Fruit fly (Drosophila melanogaster) whole organism, prepupa: ENCODE measurements around the gene smg.
A peak's percentile ranks its signal among the peaks of the same experiment; 100 is the strongest.

Experiments
- Blimp-1 ChIP-seq: fragments of 200-800 bp; sonication (Bioruptor generic); optimal IDR thresholded peaks from 3 replicates; lab custom pipeline; 2017; ENCODE audit warnings: missing biosample characterization, missing genetic modification characterization, mild to moderate bottlenecking, moderate library complexity, missing genetic modification reagents
- CG11902 ChIP-seq: fragments of 200-800 bp; sonication (Bioruptor generic); optimal IDR thresholded peaks from 3 replicates; lab custom pipeline; 2016; ENCODE audit warnings: missing biosample characterization, missing genetic modification characterization
- CG15336 ChIP-seq: fragments of 200-800 bp; sonication (Bioruptor generic); IDR thresholded peaks from 2 replicates; pipeline ENCODE4 v1.3.6; 2022; ENCODE audit warnings: missing biosample characterization, missing genetic modification characterization
- CG3032 ChIP-seq: fragments of 200-800 bp; optimal IDR thresholded peaks from 2 replicates; lab custom pipeline; 2019; ENCODE audit warnings: missing biosample characterization, mild to moderate bottlenecking, missing genetic modification characterization, moderate library complexity
- CG31627 ChIP-seq: fragments of 200-800 bp; sonication (Bioruptor generic); optimal IDR thresholded peaks from 3 replicates; lab custom pipeline; 2016; ENCODE audit warnings: missing biosample characterization, missing genetic modification characterization
- CG32006 ChIP-seq: fragments of 200-800 bp; sonication (Bioruptor generic); optimal IDR thresholded peaks from 3 replicates; lab custom pipeline; 2017; ENCODE audit warnings: missing biosample characterization, mild to moderate bottlenecking, missing genetic modification characterization
- CG3919 ChIP-seq: fragments of 200-800 bp; sonication (Bioruptor generic); optimal IDR thresholded peaks from 3 replicates; lab custom pipeline; 2016; ENCODE audit warnings: missing biosample characterization, missing genetic modification characterization
- CG6792 ChIP-seq: fragments of 200-800 bp; sonication (Bioruptor generic); optimal IDR thresholded peaks from 3 replicates; lab custom pipeline; 2016; ENCODE audit warnings: missing biosample characterization, missing genetic modification characterization
- CG6808 ChIP-seq: fragments of 200-800 bp; sonication (Bioruptor generic); optimal IDR thresholded peaks from 3 replicates; lab custom pipeline; 2017; ENCODE audit warnings: missing biosample characterization, missing genetic modification characterization, mild to moderate bottlenecking, moderate library complexity, missing genetic modification reagents
- CG7368 ChIP-seq: fragments of 200-800 bp; sonication (Bioruptor generic); optimal IDR thresholded peaks from 3 replicates; lab custom pipeline; 2016; ENCODE audit warnings: missing biosample characterization, missing genetic modification characterization
- CG8119 ChIP-seq: fragments of 200-800 bp; sonication (Bioruptor generic); IDR thresholded peaks from 3 replicates; pipeline ENCODE4 v1.3.6; 2022; ENCODE audit warnings: missing biosample characterization, missing genetic modification characterization
- CG8632 ChIP-seq: fragments of 200-800 bp; sonication (Bioruptor generic); optimal IDR thresholded peaks from 3 replicates; lab custom pipeline; 2016; ENCODE audit warnings: missing biosample characterization, missing genetic modification characterization
- Eip75B ChIP-seq: fragments of 200-800 bp; sonication (Bioruptor generic); optimal IDR thresholded peaks from 3 replicates; lab custom pipeline; 2016; ENCODE audit warnings: missing biosample characterization, missing genetic modification characterization
- Eip78C ChIP-seq: fragments of 200-800 bp; sonication (Bioruptor generic); peaks from one replicate; lab custom pipeline; 2016; ENCODE audit warnings: missing biosample characterization, missing genetic modification characterization
- Eip93F ChIP-seq: fragments of 200-800 bp; sonication (Bioruptor generic); optimal IDR thresholded peaks from 2 replicates; lab custom pipeline; 2016; ENCODE audit warnings: missing biosample characterization, mild to moderate bottlenecking, missing genetic modification characterization
- Ets21C ChIP-seq: fragments of 200-800 bp; sonication (Bioruptor generic); optimal IDR thresholded peaks from 3 replicates; lab custom pipeline; 2016; ENCODE audit warnings: missing biosample characterization, missing genetic modification characterization
- Ets96B ChIP-seq: fragments of 200-800 bp; optimal IDR thresholded peaks from 2 replicates; lab custom pipeline; 2019; ENCODE audit warnings: missing biosample characterization, mild to moderate bottlenecking, missing genetic modification characterization, moderate library complexity
- Hr39 ChIP-seq: fragments of 200-800 bp; sonication (Bioruptor generic); optimal IDR thresholded peaks from 2 replicates; lab custom pipeline; 2016; ENCODE audit warnings: missing biosample characterization, missing genetic modification characterization
- Hr4 ChIP-seq: fragments of 200-800 bp; sonication (Bioruptor generic); optimal IDR thresholded peaks from 3 replicates; lab custom pipeline; 2016; ENCODE audit warnings: missing biosample characterization, missing genetic modification characterization
- Lpt ChIP-seq: fragments of 200-800 bp; sonication (Bioruptor generic); optimal IDR thresholded peaks from 3 replicates; lab custom pipeline; 2016; ENCODE audit warnings: missing biosample characterization, missing genetic modification characterization
- Met ChIP-seq: fragments of 200-800 bp; sonication (Bioruptor generic); optimal IDR thresholded peaks from 3 replicates; lab custom pipeline; 2016; ENCODE audit warnings: missing biosample characterization, missing genetic modification characterization
- OdsH ChIP-seq: fragments of 200-800 bp; sonication (Bioruptor generic); optimal IDR thresholded peaks from 3 replicates; lab custom pipeline; 2016; ENCODE audit warnings: missing biosample characterization, missing genetic modification characterization
- Smox ChIP-seq: fragments of 200-800 bp; sonication (Bioruptor generic); optimal IDR thresholded peaks from 3 replicates; lab custom pipeline; 2016; ENCODE audit warnings: missing biosample characterization, missing genetic modification characterization
- Sox102F ChIP-seq: fragments of 200-800 bp; sonication (Bioruptor generic); optimal IDR thresholded peaks from 2 replicates; lab custom pipeline; 2016; ENCODE audit warnings: missing biosample characterization, mild to moderate bottlenecking, missing genetic modification characterization
- achi ChIP-seq: fragments of 200-800 bp; sonication (Bioruptor generic); optimal IDR thresholded peaks from 3 replicates; lab custom pipeline; 2016; ENCODE audit warnings: missing biosample characterization, missing genetic modification characterization
- acj6 ChIP-seq: fragments of 200-800 bp; sonication (Bioruptor generic); optimal IDR thresholded peaks from 3 replicates; lab custom pipeline; 2016; ENCODE audit warnings: missing biosample characterization, missing genetic modification characterization
- dsx ChIP-seq: fragments of 200-800 bp; optimal IDR thresholded peaks from 3 replicates; lab custom pipeline; 2019; ENCODE audit warnings: missing biosample characterization, mild to moderate bottlenecking, missing genetic modification characterization, moderate library complexity; ENCODE audit not compliant: poor library complexity, severe bottlenecking
- esn ChIP-seq: fragments of 200-800 bp; sonication (Bioruptor generic); optimal IDR thresholded peaks from 2 replicates; lab custom pipeline; 2016; ENCODE audit warnings: missing biosample characterization, mild to moderate bottlenecking, missing genetic modification characterization, moderate library complexity
- fd85E ChIP-seq: fragments of 200-800 bp; sonication (Bioruptor generic); optimal IDR thresholded peaks from 3 replicates; lab custom pipeline; 2016; ENCODE audit warnings: missing biosample characterization, missing genetic modification characterization
- fkh ChIP-seq: fragments of 200-800 bp; sonication (Bioruptor generic); optimal IDR thresholded peaks from 3 replicates; lab custom pipeline; 2017; ENCODE audit warnings: missing biosample characterization, mild to moderate bottlenecking, missing genetic modification characterization, moderate library complexity
- lz ChIP-seq: fragments of 200-800 bp; sonication (Bioruptor generic); optimal IDR thresholded peaks from 3 replicates; lab custom pipeline; 2016; ENCODE audit warnings: missing biosample characterization, missing genetic modification characterization
- pdm3 ChIP-seq: fragments of 200-800 bp; sonication (Bioruptor generic); optimal IDR thresholded peaks from 3 replicates; lab custom pipeline; 2016; ENCODE audit warnings: missing biosample characterization, missing genetic modification characterization
- ss ChIP-seq, 2 experiments: fragments of 200-800 bp; sonication (Bioruptor generic); optimal IDR thresholded peaks; 2 replicates in 1 of 2; 3 replicates in 1 of 2; lab custom pipeline; 2017 to 2018; ENCODE audit warnings: mild to moderate bottlenecking in 2 of 2, missing biosample characterization in 2 of 2, missing genetic modification characterization in 2 of 2, moderate library complexity in 1 of 2
- svp ChIP-seq: fragments of 200-800 bp; sonication (Bioruptor generic); peaks from one replicate; lab custom pipeline; 2016; ENCODE audit warnings: missing biosample characterization, missing genetic modification characterization
- topi ChIP-seq: fragments of 200-800 bp; sonication (Bioruptor generic); optimal IDR thresholded peaks from 3 replicates; lab custom pipeline; 2016; ENCODE audit warnings: missing biosample characterization, missing genetic modification characterization
- vri ChIP-seq: fragments of 200-800 bp; sonication (Bioruptor generic); optimal IDR thresholded peaks from 3 replicates; lab custom pipeline; 2016; ENCODE audit warnings: missing biosample characterization, mild to moderate bottlenecking, missing genetic modification characterization

Gene smg

DNA sequence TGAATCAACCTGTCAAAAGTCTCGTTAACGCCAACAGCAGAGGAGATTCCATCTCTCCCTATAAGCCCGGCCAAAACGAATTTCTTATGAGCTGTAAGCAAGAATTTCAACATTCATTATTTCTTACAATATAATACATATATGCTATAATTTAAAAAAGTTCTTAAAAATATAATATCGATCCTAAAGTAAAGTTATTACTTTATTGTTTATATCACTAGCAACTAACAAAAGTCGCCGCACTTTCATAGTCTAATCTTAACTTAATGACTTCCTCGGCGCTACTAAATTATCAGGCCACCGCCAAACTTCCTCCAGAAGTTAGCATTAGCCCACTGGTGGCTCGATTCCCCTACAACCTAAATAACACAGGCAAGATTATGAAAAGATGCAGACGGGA is 35.7 kb upstream of the smg start (continued):
- TF ChIP-seq Sox102F (GFP tag; lab: Kevin White, UChicago) (peak; percentile 15), esn (peak; percentile 66), CG7368 (no peak), CG31627 (GFP tag; lab: Kevin White, UChicago) (peak; percentile 38), Ets21C (GFP tag; lab: Kevin White, UChicago) (peak; percentile 24), CG8632 (GFP tag; lab: Kevin White, UChicago) (peak; percentile 31), lz (peak; percentile 58), CG32006 (GFP tag; lab: Kevin White, UChicago) (peak; percentile 26), Hr4 (GFP tag; lab: Kevin White, UChicago) (no peak), Hr39 (GFP tag; lab: Kevin White, UChicago) (peak; percentile 36), CG6792 (GFP tag; lab: Kevin White, UChicago) (peak; percentile 36), Blimp-1 (GFP tag; lab: Kevin White, UChicago) (peak; percentile 20), Ets96B (peak; percentile 43), Eip93F (no peak), Lpt (no peak)

DNA sequence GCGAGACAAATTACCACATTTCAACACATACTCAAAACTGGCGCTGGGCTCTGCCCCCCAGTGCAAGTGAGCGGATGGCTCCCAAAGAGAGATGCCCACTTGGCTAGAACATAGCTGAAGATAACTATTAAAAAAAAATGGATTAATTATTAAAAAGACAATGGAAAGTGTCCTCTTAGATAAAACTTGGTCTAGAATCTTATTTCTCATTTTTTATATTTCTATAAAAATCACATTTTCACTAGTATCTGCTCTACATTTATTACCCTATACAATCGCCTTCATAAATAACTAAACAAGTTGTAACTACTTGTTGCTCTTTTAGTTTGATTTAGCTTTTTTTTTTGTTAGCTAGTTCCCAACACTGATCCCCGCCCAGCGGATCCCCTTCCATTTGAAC is 35.1 kb upstream of the smg start:
- TF ChIP-seq CG15336: no peak
- peak; percentile 46 for TF ChIP-seq svp
- TF ChIP-seq CG31627 (GFP tag; lab: Kevin White, UChicago): peak; percentile 5
- TF ChIP-seq esn: peak; percentile 17
- no peak for TF ChIP-seq CG11902 (GFP tag; lab: Kevin White, UChicago)
- TF ChIP-seq CG3919 (GFP tag; lab: Kevin White, UChicago): no peak
- TF ChIP-seq Smox (GFP tag; lab: Kevin White, UChicago): peak; percentile 20
- peak; percentile 34 for TF ChIP-seq Eip78C (GFP tag; lab: Kevin White, UChicago)
- TF ChIP-seq dsx: no peak
- TF ChIP-seq lz: no peak
- TF ChIP-seq CG8119 (GFP tag; lab: Robert Waterston, UW): 0 out of 3 replicates have a peak, but pooled peaks have one; percentile 26
- TF ChIP-seq Hr4 (GFP tag; lab: Kevin White, UChicago): no peak
- TF ChIP-seq Met: peak; percentile 38
- TF ChIP-seq topi: peak; percentile 23

DNA sequence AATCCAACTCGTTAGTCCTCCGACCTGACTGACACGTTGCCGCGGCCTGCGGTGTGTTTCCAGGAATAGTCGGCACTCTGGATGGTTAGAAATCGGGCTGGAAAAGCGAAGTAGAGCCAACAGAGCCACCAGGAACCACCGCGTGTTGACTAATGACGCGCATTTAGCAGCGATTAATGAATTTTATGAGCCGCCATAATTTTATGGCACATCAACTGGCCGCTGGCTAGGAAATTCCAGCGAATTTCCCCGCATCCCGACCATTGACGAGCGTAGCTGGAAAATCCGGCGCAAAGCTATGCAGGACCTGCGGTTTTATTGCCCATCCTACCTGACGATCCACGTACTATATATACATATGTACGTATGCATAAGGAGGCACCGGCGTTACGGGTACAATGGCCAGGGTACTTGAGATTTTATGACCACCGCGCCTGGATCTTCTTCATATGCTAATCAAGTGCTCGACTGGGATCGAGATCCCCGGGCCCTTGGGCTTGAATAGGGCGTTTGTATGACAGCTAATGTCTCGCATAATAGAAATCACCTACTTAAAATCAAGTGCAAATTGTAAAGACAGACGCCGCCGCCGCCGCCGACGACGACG is 31.5 kb upstream of the smg start:
- TF ChIP-seq CG3032 (no peak), vri (GFP tag; lab: Kevin White, UChicago) (no peak), dsx (no peak), fkh (GFP tag; lab: Kevin White, UChicago) (no peak), svp (peak; percentile 3), pdm3 (GFP tag; lab: Kevin White, UChicago) (no peak)

DNA sequence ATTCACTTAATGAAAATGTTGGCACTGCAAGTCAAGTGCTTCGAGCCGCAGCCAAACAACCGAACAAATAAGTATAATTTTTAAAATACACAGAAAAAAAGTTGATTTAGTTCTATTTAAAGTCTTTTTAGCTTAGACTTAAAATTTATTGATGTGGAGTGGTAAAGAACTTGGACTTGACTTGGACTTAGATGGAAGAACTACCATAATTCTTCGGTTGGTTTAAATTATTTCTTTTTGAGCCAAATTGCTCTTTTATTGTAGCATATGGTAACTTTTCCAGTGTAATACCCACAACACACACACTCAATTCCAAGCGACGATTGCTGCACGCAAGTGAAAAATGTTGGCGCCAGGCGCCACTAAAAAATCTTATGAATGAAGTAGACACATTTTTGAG is 30.3 kb upstream of the smg start:
- peak; percentile 4 for TF ChIP-seq pdm3 (GFP tag; lab: Kevin White, UChicago)
- TF ChIP-seq Eip75B (GFP tag; lab: Kevin White, UChicago): no peak
- TF ChIP-seq Ets21C (GFP tag; lab: Kevin White, UChicago): no peak
- TF ChIP-seq CG3919 (GFP tag; lab: Kevin White, UChicago): no peak
- TF ChIP-seq acj6 (GFP tag; lab: Kevin White, UChicago): no peak
- TF ChIP-seq Smox (GFP tag; lab: Kevin White, UChicago): no peak
- TF ChIP-seq ss (GFP tag; optimal IDR thresholded peaks at IDR 0.05; lab: Kevin White, UChicago): peak in 1 of 2 experiments; percentile 32
- TF ChIP-seq OdsH (GFP tag; lab: Kevin White, UChicago): no peak
- TF ChIP-seq Hr39 (GFP tag; lab: Kevin White, UChicago): peak; percentile 26
- TF ChIP-seq CG32006 (GFP tag; lab: Kevin White, UChicago): peak; percentile 11
- peak; percentile 6 for TF ChIP-seq CG31627 (GFP tag; lab: Kevin White, UChicago)
- TF ChIP-seq fd85E (GFP tag; lab: Kevin White, UChicago): no peak
- no peak for TF ChIP-seq CG6808 (GFP tag; lab: Kevin White, UChicago)
- TF ChIP-seq achi (GFP tag; lab: Kevin White, UChicago): peak; percentile 15
- TF ChIP-seq Eip78C (GFP tag; lab: Kevin White, UChicago): peak; percentile 72
- TF ChIP-seq, all 60 proteins: peak for 7
